Worm (Caenorhabditis elegans) whole organism, L4/young adult: ENCODE data around the gene C06B3.1.

Experiments used
- W03F9.2 ChIP-seq: fragments of 150-350 bp; optimal IDR thresholded peaks from 2 replicates; lab custom pipeline; 2014; ENCODE audit warnings: missing biosample characterization, missing genetic modification characterization
- dao-5 ChIP-seq: sonication (generic microtip); optimal IDR thresholded peaks from 2 replicates; lab custom pipeline; 2016; ENCODE audit warnings: missing genotype, missing genetic modification characterization, moderate library complexity, missing compliant biosample characterization

DNA sequence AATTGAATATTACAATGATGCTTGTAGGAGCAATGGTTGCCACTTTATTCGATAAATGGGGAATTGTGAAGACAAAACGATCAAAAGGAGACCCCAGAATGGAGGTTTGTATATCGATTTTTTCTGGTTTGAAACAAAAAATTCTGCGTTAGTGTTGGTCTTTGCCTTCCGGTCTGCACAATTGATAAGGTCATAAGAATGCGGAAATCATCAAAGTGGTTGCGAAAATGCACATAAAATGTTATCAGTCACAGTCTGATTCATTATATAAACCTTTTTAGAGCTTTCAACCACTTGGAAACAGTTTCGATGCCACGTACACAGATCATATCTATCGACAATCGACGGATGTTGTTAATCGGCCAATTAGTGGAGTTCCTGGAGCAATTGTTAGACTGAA is 9.0 kb upstream of the C06B3.1 start:
- TF ChIP-seq W03F9.2 (tag; lab: Kevin White, UChicago) (no peak), dao-5 (no peak)
